Worm (Caenorhabditis elegans): Measurements from ENCODE around the gene F27B3.8.

The F27B3.8 gene

ce11 chrIII:6577159-6577558, 2.3 kb upstream of the F27B3.8 start:
- TF ChIP-seq ama-1 (optimal IDR thresholded peaks at IDR 0.05) (no peak), flt-1 (GFP tag; IDR thresholded peaks at IDR 0.05) (no peak), ceh-36 (tag; optimal IDR thresholded peaks at IDR 0.05) (no peak), tra-4 (tag; optimal IDR thresholded peaks at IDR 0.05) (no peak), hnd-1 (tag; optimal IDR thresholded peaks at IDR 0.05) (no peak), hmg-4 (GFP tag; optimal IDR thresholded peaks at IDR 0.05) (no peak), aly-1 (tag; optimal IDR thresholded peaks at IDR 0.05) (no peak), ets-7 (tag; optimal IDR thresholded peaks at IDR 0.05) (no peak), hmbx-1 (tag; optimal IDR thresholded peaks at IDR 0.05) (no peak), tbx-11 (GFP tag; IDR thresholded peaks at IDR 0.05) (no peak), ceh-13 (GFP tag; optimal IDR thresholded peaks at IDR 0.05) (no peak)

DNA sequence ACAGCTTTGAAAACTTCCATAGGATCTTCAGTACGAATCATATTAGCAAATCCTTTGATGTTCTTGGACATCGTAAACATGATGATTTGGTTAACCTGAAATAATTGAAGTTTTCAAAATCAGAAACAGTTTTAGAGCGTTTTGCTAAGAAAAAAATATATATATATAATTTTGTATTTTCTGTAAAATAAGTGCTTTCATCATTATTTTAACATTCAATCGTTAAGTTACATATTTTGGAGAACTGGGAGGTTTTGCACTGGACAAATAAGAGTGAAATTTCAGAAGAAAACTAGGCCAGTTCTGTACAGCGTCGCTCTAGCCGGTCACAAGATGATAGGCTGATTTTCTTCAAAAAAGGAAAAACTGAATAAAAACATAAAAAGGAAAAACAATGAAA, 993 bp upstream of the F27B3.8 start, which contains the start of gene F27B3.6:
Gene F27B3.6 (minus strand): TSS at position 101 of the 400 bp plus-strand sequence.
- TF ChIP-seq tra-4 (tag; optimal IDR thresholded peaks at IDR 0.05): no peak
- TF ChIP-seq flt-1 (GFP tag; IDR thresholded peaks at IDR 0.05): no peak
- no peak for TF ChIP-seq ceh-13 (GFP tag; optimal IDR thresholded peaks at IDR 0.05)

ce11 chrIII:6581585-6581984, 2.1 kb downstream of the F27B3.8 start, which contains the start of gene acr-21:
Gene acr-21, plus strand, starts transcription at chrIII:6581885.
- TF ChIP-seq ceh-36 (tag; optimal IDR thresholded peaks at IDR 0.05) (no peak), F13C5.2 (tag; optimal IDR thresholded peaks at IDR 0.05) (no peak), tbx-11 (GFP tag; IDR thresholded peaks at IDR 0.05) (no peak), tbx-37 (GFP tag; conservative IDR thresholded peaks at IDR 0.05) (no peak), flt-1 (GFP tag; IDR thresholded peaks at IDR 0.05) (no peak), sea-1 (GFP tag; conservative IDR thresholded peaks at IDR 0.05) (no peak), hmbx-1 (tag; optimal IDR thresholded peaks at IDR 0.05) (no peak), ama-1 (optimal IDR thresholded peaks at IDR 0.05) (no peak), ceh-13 (GFP tag; optimal IDR thresholded peaks at IDR 0.05) (no peak), tra-4 (tag; optimal IDR thresholded peaks at IDR 0.05) (no peak), aly-1 (tag; optimal IDR thresholded peaks at IDR 0.05) (no peak)

DNA sequence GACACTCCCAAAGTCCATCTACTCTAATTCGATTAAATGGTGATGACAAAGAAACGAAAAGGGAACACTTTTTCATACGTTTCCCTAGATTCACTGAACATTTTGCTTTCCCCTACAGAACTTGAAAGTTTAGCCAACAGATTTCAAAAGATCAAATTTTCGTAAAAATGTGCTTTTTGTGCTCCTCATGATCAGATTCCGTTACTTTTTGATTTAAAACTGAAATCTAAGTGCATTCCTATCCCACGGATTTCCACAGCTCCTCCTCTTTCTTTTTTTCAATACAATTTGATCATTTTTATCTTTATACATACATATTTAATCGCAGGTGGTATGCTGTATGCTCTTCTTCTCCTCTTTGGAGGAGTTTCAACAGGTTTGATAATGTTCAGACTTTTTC, 8.1 kb downstream of the F27B3.8 start, which contains the start of gene ddo-3:
Gene ddo-3 (plus strand): TSS at position 301 of the 400 bp plus-strand sequence.
- TF ChIP-seq aly-1 (tag; optimal IDR thresholded peaks at IDR 0.05) (no peak), ceh-36 (tag; optimal IDR thresholded peaks at IDR 0.05) (no peak), tra-4 (tag; optimal IDR thresholded peaks at IDR 0.05) (no peak), ets-7 (tag; optimal IDR thresholded peaks at IDR 0.05) (no peak), hnd-1 (tag; optimal IDR thresholded peaks at IDR 0.05) (no peak), B0310.2 (tag; optimal IDR thresholded peaks at IDR 0.05) (no peak), hmbx-1 (tag; optimal IDR thresholded peaks at IDR 0.05) (no peak), flt-1 (GFP tag; IDR thresholded peaks at IDR 0.05) (no peak), hmg-4 (GFP tag; optimal IDR thresholded peaks at IDR 0.05) (no peak), ama-1 (optimal IDR thresholded peaks at IDR 0.05) (no peak), pes-1 (GFP tag; IDR thresholded peaks at IDR 0.05) (no peak), scrt-1 (GFP tag; IDR thresholded peaks at IDR 0.05) (no peak), F13C5.2 (tag; optimal IDR thresholded peaks at IDR 0.05) (no peak), ceh-13 (GFP tag; optimal IDR thresholded peaks at IDR 0.05) (no peak), tbx-11 (GFP tag; IDR thresholded peaks at IDR 0.05) (no peak), sea-1 (GFP tag; conservative IDR thresholded peaks at IDR 0.05) (no peak), tbx-37 (GFP tag; conservative IDR thresholded peaks at IDR 0.05) (no peak)

- TF ChIP-seq tbx-37 (GFP tag; conservative IDR thresholded peaks at IDR 0.05): no peak
- TF ChIP-seq ceh-13 (GFP tag; optimal IDR thresholded peaks at IDR 0.05): no peak
- TF ChIP-seq tbx-11 (GFP tag; IDR thresholded peaks at IDR 0.05): no peak
- no peak for TF ChIP-seq hmg-4 (GFP tag; optimal IDR thresholded peaks at IDR 0.05)
- TF ChIP-seq ama-1 (optimal IDR thresholded peaks at IDR 0.05): no peak
- no peak for TF ChIP-seq aly-1 (tag; optimal IDR thresholded peaks at IDR 0.05)
- no peak for TF ChIP-seq ets-7 (tag; optimal IDR thresholded peaks at IDR 0.05)
- TF ChIP-seq hmbx-1 (tag; optimal IDR thresholded peaks at IDR 0.05): no peak
- TF ChIP-seq scrt-1 (GFP tag; IDR thresholded peaks at IDR 0.05): no peak
- TF ChIP-seq F13C5.2 (tag; optimal IDR thresholded peaks at IDR 0.05): no peak
- no peak for TF ChIP-seq sea-1 (GFP tag; conservative IDR thresholded peaks at IDR 0.05)
- TF ChIP-seq B0310.2 (tag; optimal IDR thresholded peaks at IDR 0.05): no peak
These were observed 10.0 kb downstream of the F27B3.8 start for ce11 chrIII:6589499-6589898.

DNA sequence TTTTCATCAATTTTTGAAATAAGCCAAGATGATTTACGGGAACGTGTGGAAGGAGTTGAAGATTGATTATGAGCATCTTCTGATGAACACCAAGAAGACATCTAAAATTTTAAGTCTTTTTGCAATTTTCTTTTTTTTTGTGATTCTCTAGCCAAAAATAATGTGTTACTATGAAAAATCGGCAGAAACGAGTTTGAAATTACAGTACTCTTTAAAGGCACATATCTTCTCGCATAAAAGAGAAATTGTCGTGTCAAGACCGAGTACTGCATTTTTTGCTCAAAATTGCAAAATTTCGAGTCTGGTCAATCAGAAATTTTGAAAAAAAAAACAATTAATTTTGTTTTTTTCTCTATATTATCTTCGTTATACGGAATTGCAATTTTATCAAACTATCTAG, 12.6 kb downstream of the F27B3.8 start, which contains the start of gene F20H11.1:
Gene F20H11.1 (minus strand): TSS at position 101 of the 400 bp plus-strand sequence.
- TF ChIP-seq scrt-1 (GFP tag; IDR thresholded peaks at IDR 0.05) (no peak), ama-1 (optimal IDR thresholded peaks at IDR 0.05) (no peak), tbx-11 (GFP tag; IDR thresholded peaks at IDR 0.05) (no peak), pes-1 (GFP tag; IDR thresholded peaks at IDR 0.05) (no peak), hnd-1 (tag; optimal IDR thresholded peaks at IDR 0.05) (no peak), sea-1 (GFP tag; conservative IDR thresholded peaks at IDR 0.05) (no peak), tbx-37 (GFP tag; conservative IDR thresholded peaks at IDR 0.05) (no peak)

DNA sequence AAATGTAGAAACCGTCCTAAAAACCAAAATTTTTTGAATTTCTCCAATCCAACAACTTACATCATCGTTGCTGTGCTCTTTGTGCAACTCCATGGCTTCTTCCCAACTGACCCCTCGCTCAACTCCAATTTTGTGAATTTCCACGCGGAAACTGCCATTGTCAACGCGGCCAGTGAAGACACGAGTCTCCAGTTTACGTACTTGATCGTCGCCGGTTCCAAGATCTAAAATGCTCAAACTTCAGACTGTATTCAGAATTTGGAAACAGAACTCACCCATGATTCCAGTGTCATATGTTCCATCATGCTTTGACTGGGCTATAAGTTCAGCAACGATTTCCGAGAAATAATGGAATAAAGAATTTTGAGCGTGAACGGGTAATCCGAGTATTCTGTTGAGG, 14.6 kb downstream of the F27B3.8 start:
- no peak for TF ChIP-seq tbx-37 (GFP tag; conservative IDR thresholded peaks at IDR 0.05)

DNA sequence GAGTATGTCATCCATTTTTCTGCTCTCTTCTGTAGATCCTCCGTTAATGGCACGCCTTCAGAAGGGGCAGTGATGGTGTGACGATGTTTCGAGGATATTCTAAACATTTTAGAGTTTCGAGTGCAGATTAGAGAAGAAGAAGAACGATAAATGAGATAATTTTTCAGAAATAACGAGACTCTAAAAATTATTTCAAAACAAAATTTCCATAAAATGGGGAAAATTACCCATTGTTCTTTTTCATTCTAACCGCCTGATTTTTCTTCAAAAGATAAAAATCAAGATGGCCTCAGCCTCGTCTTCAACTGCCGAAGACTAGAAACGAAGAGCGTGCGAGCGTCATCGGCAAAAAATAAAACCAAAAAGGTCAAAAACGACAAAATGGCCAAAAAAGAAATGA, 21.6 kb downstream of the F27B3.8 start, which contains the start of gene let-765:
Gene let-765 (minus strand): TSS at position 101 of the 400 bp plus-strand sequence.
- TF ChIP-seq hmg-4 (GFP tag; optimal IDR thresholded peaks at IDR 0.05) (no peak), ceh-13 (GFP tag; optimal IDR thresholded peaks at IDR 0.05) (no peak), ets-7 (tag; optimal IDR thresholded peaks at IDR 0.05) (no peak), tra-4 (tag; optimal IDR thresholded peaks at IDR 0.05) (no peak), tbx-11 (GFP tag; IDR thresholded peaks at IDR 0.05) (no peak), ceh-36 (tag; optimal IDR thresholded peaks at IDR 0.05) (no peak), flt-1 (GFP tag; IDR thresholded peaks at IDR 0.05) (no peak), ama-1 (optimal IDR thresholded peaks at IDR 0.05) (no peak), sea-1 (GFP tag; conservative IDR thresholded peaks at IDR 0.05) (no peak), scrt-1 (GFP tag; IDR thresholded peaks at IDR 0.05) (no peak), pes-1 (GFP tag; IDR thresholded peaks at IDR 0.05) (no peak), B0310.2 (tag; optimal IDR thresholded peaks at IDR 0.05) (no peak), F13C5.2 (tag; optimal IDR thresholded peaks at IDR 0.05) (no peak)

All from whole organism, early embryonic.